Fruit fly (Drosophila melanogaster) whole organism, embryonic: ENCODE results near the gene Datp.
A peak's percentile ranks its signal among the peaks of the same experiment; 100 is the strongest.

Source experiments
- CG10565 ChIP-seq: fragments of 200-800 bp; sonication (Bioruptor generic); optimal IDR thresholded peaks from 3 replicates; lab custom pipeline; 2016; ENCODE audit warnings: missing biosample characterization, mild to moderate bottlenecking, missing genetic modification characterization
- CG11247 ChIP-seq: fragments of 200-800 bp; sonication (Bioruptor generic); IDR thresholded peaks from 2 replicates; pipeline ENCODE4 v1.3.6; 2022; ENCODE audit warnings: missing biosample characterization, missing genetic modification characterization
- CG15601 ChIP-seq: fragments of 200-800 bp; sonication (Bioruptor generic); optimal IDR thresholded peaks from 3 replicates; lab custom pipeline; 2019; ENCODE audit warnings: missing biosample characterization, mild to moderate bottlenecking, missing genetic modification characterization, moderate library complexity
- CG17568 ChIP-seq: fragments of 200-800 bp; sonication (Bioruptor generic); optimal IDR thresholded peaks from 2 replicates; lab custom pipeline; 2018; ENCODE audit warnings: missing biosample characterization, mild to moderate bottlenecking, missing genetic modification characterization, moderate library complexity
- CG2116 ChIP-seq: fragments of 200-800 bp; sonication (Bioruptor generic); optimal IDR thresholded peaks from 3 replicates; lab custom pipeline; 2018; ENCODE audit warnings: missing biosample characterization, mild to moderate bottlenecking, missing genetic modification characterization
- CG2120 ChIP-seq: fragments of 200-800 bp; sonication (Bioruptor generic); optimal IDR thresholded peaks from 3 replicates; lab custom pipeline; 2016; ENCODE audit warnings: missing biosample characterization, missing genetic modification characterization
- CG2202 ChIP-seq: fragments of 200-800 bp; sonication (Bioruptor generic); optimal IDR thresholded peaks from 2 replicates; lab custom pipeline; 2018; ENCODE audit warnings: missing biosample characterization, mild to moderate bottlenecking, missing genetic modification characterization
- CG30020 ChIP-seq: fragments of 200-800 bp; optimal IDR thresholded peaks from 2 replicates; lab custom pipeline; 2019; ENCODE audit warnings: missing biosample characterization, mild to moderate bottlenecking, missing genetic modification characterization, moderate library complexity
- CG30431 ChIP-seq: fragments of 200-800 bp; sonication (Bioruptor generic); optimal IDR thresholded peaks from 2 replicates; lab custom pipeline; 2017; ENCODE audit warnings: missing biosample characterization, missing genetic modification characterization
- CG32772 ChIP-seq: fragments of 200-800 bp; sonication (Bioruptor generic); IDR thresholded peaks from 2 replicates; pipeline ENCODE4 v1.3.6; 2022; ENCODE audit warnings: missing biosample characterization, missing genetic modification characterization
- CG5245 ChIP-seq: fragments of 200-800 bp; sonication (Bioruptor generic); optimal IDR thresholded peaks from 3 replicates; lab custom pipeline; 2016; ENCODE audit warnings: missing biosample characterization, missing genetic modification characterization
- CG5953 ChIP-seq: fragments of 200-800 bp; sonication (Bioruptor generic); IDR thresholded peaks from 2 replicates; pipeline ENCODE4 v1.3.6; 2022; ENCODE audit warnings: missing biosample characterization, missing genetic modification characterization
- CG6791 ChIP-seq: fragments of 200-800 bp; sonication (Bioruptor generic); IDR thresholded peaks from 3 replicates; pipeline ENCODE4 v1.3.6; 2022; ENCODE audit warnings: missing biosample characterization, missing genetic modification characterization; ENCODE audit not compliant: partially characterized antibody
- CG7357 ChIP-seq: fragments of 200-800 bp; sonication (Bioruptor generic); IDR thresholded peaks from 3 replicates; pipeline ENCODE4 v1.3.6; 2022; ENCODE audit warnings: missing biosample characterization, missing genetic modification characterization
- CG7556 ChIP-seq: fragments of 200-800 bp; sonication (Bioruptor generic); optimal IDR thresholded peaks from 2 replicates; lab custom pipeline; 2017; ENCODE audit warnings: missing biosample characterization, mild to moderate bottlenecking, missing genetic modification characterization
- CG7987 ChIP-seq: fragments of 200-800 bp; sonication (Bioruptor generic); optimal IDR thresholded peaks from 2 replicates; lab custom pipeline; 2018; ENCODE audit warnings: missing biosample characterization, mild to moderate bottlenecking, missing genetic modification characterization, moderate library complexity
- CG8359 ChIP-seq: fragments of 200-800 bp; sonication (Bioruptor generic); optimal IDR thresholded peaks from 2 replicates; lab custom pipeline; 2017; ENCODE audit warnings: missing biosample characterization, mild to moderate bottlenecking, missing genetic modification characterization, borderline replicate concordance
- D19A ChIP-seq: fragments of 200-800 bp; optimal IDR thresholded peaks from 3 replicates; lab custom pipeline; 2019; ENCODE audit warnings: missing biosample characterization, mild to moderate bottlenecking, missing genetic modification characterization, moderate library complexity
- Dad ChIP-seq: fragments of 200-800 bp; sonication (Bioruptor generic); optimal IDR thresholded peaks from 3 replicates; lab custom pipeline; 2016; ENCODE audit warnings: missing biosample characterization, missing genetic modification characterization
- Deaf1 ChIP-seq: fragments of 200-800 bp; optimal IDR thresholded peaks from 3 replicates; lab custom pipeline; 2019; ENCODE audit warnings: missing biosample characterization, mild to moderate bottlenecking, missing genetic modification characterization, moderate library complexity
- Dref ChIP-seq: fragments of 200-800 bp; sonication (Bioruptor generic); IDR thresholded peaks from 2 replicates; pipeline ENCODE4 v1.3.6; 2022; ENCODE audit warnings: missing biosample characterization, missing genetic modification characterization
- E2f1 ChIP-seq: fragments of 200-800 bp; sonication (Bioruptor generic); IDR thresholded peaks from 2 replicates; pipeline ENCODE4 v1.3.6; 2022; ENCODE audit warnings: missing biosample characterization, missing genetic modification characterization
- Ets65A ChIP-seq: fragments of 200-800 bp; sonication (Bioruptor generic); peaks from one replicate; lab custom pipeline; 2016; ENCODE audit warnings: missing biosample characterization, missing genetic modification characterization
- Fer2 ChIP-seq: fragments of 200-800 bp; sonication (Bioruptor generic); optimal IDR thresholded peaks from 2 replicates; lab custom pipeline; 2018; ENCODE audit warnings: missing biosample characterization, mild to moderate bottlenecking, missing genetic modification characterization, moderate library complexity
- HLH4C ChIP-seq: fragments of 200-800 bp; sonication (Bioruptor generic); IDR thresholded peaks from 3 replicates; pipeline ENCODE4 v1.3.6; 2022; ENCODE audit warnings: missing biosample characterization, missing genetic modification characterization; ENCODE audit not compliant: partially characterized antibody
- Lpt ChIP-seq: fragments of >200 bp; optimal IDR thresholded peaks from 2 replicates; lab custom pipeline; 2018; ENCODE audit warnings: missing biosample characterization, missing genetic modification characterization
- Med ChIP-seq: fragments of 200-800 bp; sonication (Bioruptor generic); peaks from one replicate; lab custom pipeline; 2016; ENCODE audit warnings: missing biosample characterization, missing genetic modification characterization, mild to moderate bottlenecking, inconsistent platforms, moderate library complexity
- Oaz ChIP-seq: fragments of 200-800 bp; sonication (Bioruptor generic); IDR thresholded peaks from 2 replicates; pipeline ENCODE4 v1.3.6; 2022; ENCODE audit warnings: missing biosample characterization, missing genetic modification characterization
- Opbp ChIP-seq: fragments of 200-800 bp; sonication (Bioruptor generic); IDR thresholded peaks from 3 replicates; pipeline ENCODE4 v1.3.6; 2022; ENCODE audit warnings: missing biosample characterization, missing genetic modification characterization; ENCODE audit not compliant: partially characterized antibody
- Sin3A ChIP-seq: fragments of >200 bp; optimal IDR thresholded peaks from 2 replicates; lab custom pipeline; 2018
- abd-A ChIP-seq: fragments of 200-800 bp; sonication (Bioruptor generic); optimal IDR thresholded peaks from 3 replicates; lab custom pipeline; 2019; ENCODE audit warnings: missing biosample characterization, mild to moderate bottlenecking, missing genetic modification characterization, moderate library complexity
- ara ChIP-seq: fragments of 200-800 bp; sonication (Bioruptor generic); IDR thresholded peaks from 2 replicates; pipeline ENCODE4 v1.3.6; 2022; ENCODE audit warnings: missing biosample characterization, missing genetic modification characterization
- bbx ChIP-seq: fragments of 200-800 bp; sonication (Bioruptor generic); IDR thresholded peaks from 2 replicates; pipeline ENCODE4 v1.3.6; 2022; ENCODE audit warnings: missing biosample characterization, missing genetic modification characterization; ENCODE audit not compliant: partially characterized antibody
- btn ChIP-seq: fragments of 200-800 bp; sonication (Bioruptor generic); optimal IDR thresholded peaks from 2 replicates; lab custom pipeline; 2016; ENCODE audit warnings: missing biosample characterization, missing genetic modification characterization
- crp ChIP-seq, 2 experiments: fragments of 200-800 bp; sonication (Bioruptor generic); optimal IDR thresholded peaks; 2 replicates in 1 of 2; 3 replicates in 1 of 2; lab custom pipeline; 2017; ENCODE audit warnings: missing biosample characterization in 2 of 2, missing genetic modification characterization in 2 of 2, mild to moderate bottlenecking in 1 of 2, moderate library complexity in 1 of 2
- gsb ChIP-seq: fragments of 200-800 bp; sonication (Bioruptor generic); IDR thresholded peaks from 2 replicates; pipeline ENCODE4 v1.3.6; 2022; ENCODE audit warnings: missing biosample characterization, missing genetic modification characterization
- gt ChIP-seq: fragments of 200-800 bp; sonication (Bioruptor generic); IDR thresholded peaks from 2 replicates; pipeline ENCODE4 v1.3.6; 2022; ENCODE audit warnings: missing biosample characterization, missing genetic modification characterization
- inv ChIP-seq: fragments of 200-800 bp; sonication (Bioruptor generic); IDR thresholded peaks from 2 replicates; pipeline ENCODE4 v1.3.6; 2022; ENCODE audit warnings: missing biosample characterization, missing genetic modification characterization; ENCODE audit not compliant: partially characterized antibody
- jigr1 ChIP-seq: fragments of 200-800 bp; sonication (Bioruptor generic); IDR thresholded peaks from 3 replicates; pipeline ENCODE4 v1.3.6; 2022; ENCODE audit warnings: missing biosample characterization, missing genetic modification characterization
- ken ChIP-seq: fragments of 200-800 bp; sonication (Bioruptor generic); IDR thresholded peaks from 3 replicates; pipeline ENCODE4 v1.3.6; 2022; ENCODE audit warnings: missing biosample characterization, missing genetic modification characterization
- nmo ChIP-seq: fragments of 200-800 bp; sonication (Bioruptor generic); optimal IDR thresholded peaks from 2 replicates; lab custom pipeline; 2018; ENCODE audit warnings: missing biosample characterization, mild to moderate bottlenecking, missing genetic modification characterization, moderate library complexity
- org-1 ChIP-seq: fragments of 200-800 bp; sonication (Bioruptor generic); optimal IDR thresholded peaks from 2 replicates; lab custom pipeline; 2017; ENCODE audit warnings: missing biosample characterization, missing genetic modification characterization
- rib ChIP-seq: fragments of 200-800 bp; sonication (Bioruptor generic); IDR thresholded peaks from 2 replicates; pipeline ENCODE4 v1.3.6; 2022; ENCODE audit warnings: missing biosample characterization, missing genetic modification characterization
- sisA ChIP-seq: fragments of 200-800 bp; sonication (Bioruptor generic); IDR thresholded peaks from 2 replicates; pipeline ENCODE4 v1.3.6; 2022; ENCODE audit warnings: missing biosample characterization, missing genetic modification characterization
- sug ChIP-seq: fragments of 200-800 bp; optimal IDR thresholded peaks from 2 replicates; lab custom pipeline; 2019; ENCODE audit warnings: missing biosample characterization, mild to moderate bottlenecking, missing genetic modification characterization, moderate library complexity
- toy ChIP-seq: fragments of 200-800 bp; sonication (Bioruptor generic); IDR thresholded peaks from 2 replicates; pipeline ENCODE4 v1.3.6; 2022; ENCODE audit warnings: missing biosample characterization, missing genetic modification characterization

Gene Datp

DNA sequence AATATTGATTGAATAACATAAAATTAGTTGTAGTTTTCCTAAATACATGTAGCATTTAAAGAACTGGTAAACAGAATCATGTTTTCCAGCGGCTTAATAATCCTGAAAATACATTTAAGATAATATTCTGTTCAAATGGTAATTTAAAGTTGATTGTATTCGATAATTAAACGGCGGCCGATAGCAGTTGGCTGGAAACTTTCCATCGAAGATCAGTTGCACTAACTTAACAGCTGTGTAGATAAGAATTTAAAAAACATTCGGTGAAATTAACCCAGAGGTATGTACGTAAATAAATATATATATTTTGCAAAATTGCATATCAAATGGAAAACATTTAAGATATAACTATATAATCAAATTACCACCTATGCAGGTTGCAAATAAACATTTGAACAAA is 18.6 kb downstream of the Datp start, which contains the start of gene CG4594 (continued):
- TF ChIP-seq CG2116 (GFP tag; lab: Kevin White, UChicago) = peak; percentile 3
- no peak for TF ChIP-seq nmo (GFP tag; lab: Kevin White, UChicago)
- TF ChIP-seq D19A (tag; lab: Kevin White, UChicago) = no peak
- no peak for TF ChIP-seq toy (GFP tag; lab: Robert Waterston, UW)
- no peak for TF ChIP-seq CG15601 (tag; lab: Kevin White, UChicago)
- TF ChIP-seq Opbp (GFP tag; lab: Robert Waterston, UW) = no peak
- no peak for TF ChIP-seq Dad (GFP tag; lab: Kevin White, UChicago)
- TF ChIP-seq CG6791 (GFP tag; lab: Robert Waterston, UW) = peak; percentile 15; the same call in 2 of the 3 replicates
- TF ChIP-seq CG5953 (GFP tag; lab: Robert Waterston, UW) = no peak
- no peak for TF ChIP-seq CG30431 (GFP tag; lab: Kevin White, UChicago)
- TF ChIP-seq crp (GFP tag; optimal IDR thresholded peaks at IDR 0.05; lab: Kevin White, UChicago) = peak in 1 of 2 experiments; percentile 71
- TF ChIP-seq Sin3A = no peak
- no peak for TF ChIP-seq Oaz (GFP tag; lab: Robert Waterston, UW)
- no peak for TF ChIP-seq btn
- no peak for TF ChIP-seq E2f1 (GFP tag; lab: Robert Waterston, UW)
- peak; percentile 66 for TF ChIP-seq Dref (GFP tag; lab: Robert Waterston, UW)
- TF ChIP-seq CG8359 (GFP tag; lab: Kevin White, UChicago) = no peak
- no peak for TF ChIP-seq CG11247 (GFP tag; lab: Robert Waterston, UW)
- TF ChIP-seq ara (GFP tag; lab: Robert Waterston, UW) = no peak
- TF ChIP-seq CG5245 (GFP tag; lab: Kevin White, UChicago) = no peak
- TF ChIP-seq CG7556 (GFP tag; lab: Kevin White, UChicago) = no peak

DNA sequence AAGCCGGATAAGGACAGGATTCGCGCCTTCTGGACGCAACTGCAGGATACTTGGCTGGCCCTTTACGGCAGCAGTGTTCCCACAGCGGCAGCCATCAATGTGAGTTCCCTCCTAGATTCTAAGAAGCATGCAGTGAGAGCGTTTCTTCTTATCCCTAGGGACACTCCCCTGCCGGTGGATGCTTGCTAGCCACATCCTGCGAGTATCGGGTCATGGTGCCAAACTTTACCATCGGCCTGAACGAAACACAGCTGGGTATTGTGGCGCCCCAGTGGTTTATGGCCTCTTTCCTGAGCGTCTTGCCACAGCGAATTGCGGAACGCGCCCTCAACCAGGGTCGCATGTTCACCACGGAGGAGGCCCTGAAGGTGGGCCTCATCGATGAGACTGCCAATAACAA is 19.4 kb downstream of the Datp start:
- TF ChIP-seq Deaf1 (tag; lab: Kevin White, UChicago) (no peak), Med (GFP tag; lab: Kevin White, UChicago) (peak; percentile 56), Ets65A (peak; percentile 67), CG10565 (GFP tag; lab: Kevin White, UChicago) (no peak), jigr1 (GFP tag; lab: Robert Waterston, UW) (0 out of 3 replicates have a peak, but pooled peaks have one; percentile 37), gsb (GFP tag; lab: Robert Waterston, UW) (peak; percentile 26; the same call in 1 of the 2 replicates), bbx (GFP tag; lab: Robert Waterston, UW) (0 out of 2 replicates have a peak, but pooled peaks have one; percentile 26), Fer2 (tag; lab: Kevin White, UChicago) (no peak), Opbp (GFP tag; lab: Robert Waterston, UW) (peak; percentile 46; the same call in 1 of the 3 replicates), sug (tag; lab: Kevin White, UChicago) (no peak), CG17568 (GFP tag; lab: Kevin White, UChicago) (no peak), inv (GFP tag; lab: Robert Waterston, UW) (no peak)

- TF ChIP-seq Lpt (GFP tag; lab: Kevin White, UChicago) = no peak
- TF ChIP-seq org-1 = no peak
- 0 out of 2 replicates have a peak, but pooled peaks have one; percentile 34 for TF ChIP-seq rib (GFP tag; lab: Robert Waterston, UW)
- peak; percentile 28; the same call in 1 of the 2 replicates for TF ChIP-seq CG32772 (GFP tag; lab: Robert Waterston, UW)
- peak; percentile 54 for TF ChIP-seq CG30020 (tag; lab: Kevin White, UChicago)
- TF ChIP-seq abd-A = no peak
- TF ChIP-seq CG7357 (GFP tag; lab: Robert Waterston, UW) = no peak
- peak; percentile 71; the same call in 1 of the 3 replicates for TF ChIP-seq ken (GFP tag; lab: Robert Waterston, UW)
- TF ChIP-seq sisA (GFP tag; lab: Robert Waterston, UW) = peak; percentile 73
- peak; percentile 47 for TF ChIP-seq CG2202 (tag; lab: Kevin White, UChicago)
- no peak for TF ChIP-seq gt (GFP tag; lab: Robert Waterston, UW)
- TF ChIP-seq Deaf1 (tag; lab: Kevin White, UChicago) = peak; percentile 89
- TF ChIP-seq CG2120 (GFP tag; lab: Kevin White, UChicago) = peak; percentile 76
- TF ChIP-seq HLH4C = peak; percentile 82
- no peak for TF ChIP-seq CG7987 (GFP tag; lab: Kevin White, UChicago)
Measured at dm6 chr2L:9918020-9918959, 20.3 kb downstream of the Datp start, which contains the start of the genes CG5885 and CG4598. TSS of gene CG5885 (minus strand) at chr2L:9918330. TSS of gene CG4598 (plus strand) at chr2L:9918618.
